Worm (Caenorhabditis elegans): ENCODE measurements around the gene C13A2.3.
"Not testable (repeated sequence)": the region's sequence is repeated elsewhere in the genome, so short reads cannot be mapped to it uniquely, and the experiment has no call there.

DNA sequence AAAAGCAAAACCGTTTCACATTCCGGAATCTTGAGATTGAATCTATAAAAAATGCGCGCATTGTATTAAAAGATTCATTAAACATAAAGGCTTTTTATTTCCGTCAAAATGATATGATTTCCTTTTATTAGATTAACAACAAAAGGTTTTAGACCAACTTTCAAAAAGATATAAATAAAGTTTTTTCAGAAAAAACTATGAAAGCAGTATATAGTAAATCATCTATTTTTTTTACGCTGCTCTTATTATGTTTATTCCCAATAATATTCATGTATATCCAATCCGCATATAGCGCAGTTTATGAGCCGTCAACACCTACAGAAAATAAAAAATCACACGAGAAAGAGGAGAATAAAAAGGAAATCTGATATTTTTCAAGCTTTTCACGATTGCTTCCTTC, 22.4 kb downstream of the C13A2.3 start, which contains the start of gene F07G11.2:
- TF ChIP-seq pqm-1 (tag; optimal IDR thresholded peaks at IDR 0.05); unc-55 (GFP tag; optimal IDR thresholded peaks at IDR 0.05); pha-4 (tag; optimal IDR thresholded peaks at IDR 0.05); F13H6.1 (tag; optimal IDR thresholded peaks at IDR 0.05); odd-2 (tag; optimal IDR thresholded peaks at IDR 0.05); fkh-10 (GFP tag; optimal IDR thresholded peaks at IDR 0.05); pat-9 (tag; optimal IDR thresholded peaks at IDR 0.05); ceh-45 (GFP tag; IDR thresholded peaks at IDR 0.05); C08G9.2 (tag; optimal IDR thresholded peaks at IDR 0.05); ama-1 (optimal IDR thresholded peaks at IDR 0.05); fax-1 (tag; optimal IDR thresholded peaks at IDR 0.05); ceh-31 (tag; optimal IDR thresholded peaks at IDR 0.05): not testable (repeated sequence)

Measured in whole organism, late embryonic.